Fruit fly (Drosophila melanogaster) whole organism, embryonic: Measurements from ENCODE around the gene gdl.

ENCODE experiments used
- Antp ChIP-seq: fragments of 200-800 bp; sonication (Bioruptor generic); optimal IDR thresholded peaks from 3 replicates; lab custom pipeline; 2016; ENCODE audit warnings: missing biosample characterization, missing genetic modification characterization
- B-H2 ChIP-seq: fragments of 200-800 bp; sonication (Bioruptor generic); optimal IDR thresholded peaks from 2 replicates; lab custom pipeline; 2018; ENCODE audit warnings: missing biosample characterization, mild to moderate bottlenecking, missing genetic modification characterization
- CG10274 ChIP-seq: fragments of 200-800 bp; sonication (Bioruptor generic); optimal IDR thresholded peaks from 3 replicates; lab custom pipeline; 2017; ENCODE audit warnings: missing biosample characterization, mild to moderate bottlenecking, missing genetic modification characterization
- CG10366 ChIP-seq: fragments of 200-800 bp; sonication (Bioruptor generic); IDR thresholded peaks from 2 replicates; pipeline ENCODE4 v1.3.6; 2022; ENCODE audit warnings: missing biosample characterization, missing genetic modification characterization
- CG10654 ChIP-seq: fragments of 200-800 bp; sonication (Bioruptor generic); optimal IDR thresholded peaks from 2 replicates; lab custom pipeline; 2016; ENCODE audit warnings: missing biosample characterization, missing genetic modification characterization
- CG12236 ChIP-seq: fragments of 200-800 bp; sonication (Bioruptor generic); optimal IDR thresholded peaks from 2 replicates; lab custom pipeline; 2016; ENCODE audit warnings: missing biosample characterization, missing genetic modification characterization
- CG12744 ChIP-seq: fragments of 200-800 bp; sonication (Bioruptor generic); optimal IDR thresholded peaks from 2 replicates; lab custom pipeline; 2016; ENCODE audit warnings: missing biosample characterization, missing genetic modification characterization
- CG14014 ChIP-seq: fragments of 200-800 bp; sonication (Bioruptor generic); IDR thresholded peaks from 2 replicates; pipeline ENCODE4 v1.3.6; 2022; ENCODE audit warnings: missing biosample characterization, missing genetic modification characterization
- CG1529 ChIP-seq: fragments of 200-800 bp; sonication (Bioruptor generic); optimal IDR thresholded peaks from 3 replicates; lab custom pipeline; 2018; ENCODE audit warnings: missing biosample characterization, missing genetic modification characterization
- CG17829 ChIP-seq: fragments of 200-800 bp; optimal IDR thresholded peaks from 2 replicates; lab custom pipeline; 2019; ENCODE audit warnings: missing biosample characterization, mild to moderate bottlenecking, missing genetic modification characterization, moderate library complexity
- CG2199 ChIP-seq: fragments of 200-800 bp; sonication (Bioruptor generic); IDR thresholded peaks from 3 replicates; pipeline ENCODE4 v1.3.6; 2022; ENCODE audit warnings: missing biosample characterization, missing genetic modification characterization
- CG32772 ChIP-seq: fragments of 200-800 bp; sonication (Bioruptor generic); IDR thresholded peaks from 2 replicates; pipeline ENCODE4 v1.3.6; 2022; ENCODE audit warnings: missing biosample characterization, missing genetic modification characterization
- CG3995 ChIP-seq: fragments of 200-800 bp; sonication (Bioruptor generic); optimal IDR thresholded peaks from 3 replicates; lab custom pipeline; 2016; ENCODE audit warnings: missing biosample characterization, missing genetic modification characterization
- CG4404 ChIP-seq: fragments of 200-800 bp; sonication (Bioruptor generic); IDR thresholded peaks from 2 replicates; pipeline ENCODE4 v1.3.6; 2022; ENCODE audit warnings: missing biosample characterization, missing genetic modification characterization
- CG4820 ChIP-seq: fragments of 200-800 bp; sonication (Bioruptor generic); optimal IDR thresholded peaks from 3 replicates; lab custom pipeline; 2016; ENCODE audit warnings: missing biosample characterization, missing genetic modification characterization
- CG6791 ChIP-seq: fragments of 200-800 bp; sonication (Bioruptor generic); IDR thresholded peaks from 3 replicates; pipeline ENCODE4 v1.3.6; 2022; ENCODE audit warnings: missing biosample characterization, missing genetic modification characterization; ENCODE audit not compliant: partially characterized antibody
- CG7271 ChIP-seq: fragments of 200-800 bp; sonication (Bioruptor generic); optimal IDR thresholded peaks from 2 replicates; lab custom pipeline; 2018; ENCODE audit warnings: missing biosample characterization, mild to moderate bottlenecking, missing genetic modification characterization, moderate library complexity
- CG8765 ChIP-seq: fragments of 200-800 bp; sonication (Bioruptor generic); IDR thresholded peaks from 2 replicates; pipeline ENCODE4 v1.3.6; 2022; ENCODE audit warnings: missing biosample characterization, missing genetic modification characterization
- CG8924 ChIP-seq: fragments of 200-800 bp; optimal IDR thresholded peaks from 3 replicates; lab custom pipeline; 2019; ENCODE audit warnings: missing biosample characterization, mild to moderate bottlenecking, missing genetic modification characterization, moderate library complexity
- CG9609 ChIP-seq: fragments of 200-800 bp; sonication (Bioruptor generic); optimal IDR thresholded peaks from 3 replicates; lab custom pipeline; 2016; ENCODE audit warnings: missing biosample characterization, missing genetic modification characterization
- CG9817 ChIP-seq: fragments of 200-800 bp; sonication (Bioruptor generic); optimal IDR thresholded peaks from 2 replicates; lab custom pipeline; 2018; ENCODE audit warnings: missing biosample characterization, mild to moderate bottlenecking, missing genetic modification characterization, moderate library complexity
- HHEX ChIP-seq: fragments of 200-800 bp; sonication (Bioruptor generic); optimal IDR thresholded peaks from 3 replicates; lab custom pipeline; 2017; ENCODE audit warnings: missing biosample characterization, mild to moderate bottlenecking, missing genetic modification characterization, missing genetic modification reagents
- HLH3B ChIP-seq: fragments of 200-800 bp; sonication (Bioruptor generic); IDR thresholded peaks from 2 replicates; pipeline ENCODE4 v1.3.6; 2022; ENCODE audit warnings: missing biosample characterization, missing genetic modification characterization
- MBD-R2 ChIP-seq: fragments of 200-800 bp; sonication (Bioruptor generic); IDR thresholded peaks from 2 replicates; pipeline ENCODE4 v1.3.6; 2022; ENCODE audit warnings: missing biosample characterization, missing genetic modification characterization
- Nf-YA ChIP-seq: fragments of 200-800 bp; sonication (Bioruptor generic); IDR thresholded peaks from 2 replicates; pipeline ENCODE4 v1.3.6; 2022; ENCODE audit warnings: missing biosample characterization, missing genetic modification characterization
- Oaz ChIP-seq: fragments of 200-800 bp; sonication (Bioruptor generic); IDR thresholded peaks from 2 replicates; pipeline ENCODE4 v1.3.6; 2022; ENCODE audit warnings: missing biosample characterization, missing genetic modification characterization
- Rfx ChIP-seq: fragments of 200-800 bp; sonication (Bioruptor generic); IDR thresholded peaks from 2 replicates; pipeline ENCODE4 v1.3.6; 2022; ENCODE audit warnings: missing biosample characterization, missing genetic modification characterization
- Side ChIP-seq: fragments of 200-800 bp; sonication (Bioruptor generic); optimal IDR thresholded peaks from 2 replicates; lab custom pipeline; 2016; ENCODE audit warnings: missing biosample characterization, missing genetic modification characterization
- Six4 ChIP-seq: fragments of 200-800 bp; sonication (Bioruptor generic); optimal IDR thresholded peaks from 2 replicates; lab custom pipeline; 2016; ENCODE audit warnings: missing biosample characterization, missing genetic modification characterization
- Ssrp ChIP-seq: fragments of 200-800 bp; sonication (Bioruptor generic); optimal IDR thresholded peaks from 2 replicates; lab custom pipeline; 2018; ENCODE audit warnings: missing biosample characterization, mild to moderate bottlenecking, missing genetic modification characterization, moderate library complexity
- ase ChIP-seq: fragments of 200-800 bp; sonication (Bioruptor generic); IDR thresholded peaks from 3 replicates; pipeline ENCODE4 v1.3.6; 2022; ENCODE audit warnings: missing biosample characterization, missing genetic modification characterization
- cg ChIP-seq: fragments of 200-800 bp; sonication (Bioruptor generic); optimal IDR thresholded peaks from 3 replicates; lab custom pipeline; 2019; ENCODE audit warnings: missing biosample characterization, mild to moderate bottlenecking, missing genetic modification characterization, moderate library complexity
- corto ChIP-seq: fragments of 200-800 bp; sonication (Bioruptor generic); optimal IDR thresholded peaks from 2 replicates; lab custom pipeline; 2016; ENCODE audit warnings: missing biosample characterization, mild to moderate bottlenecking, missing genetic modification characterization, moderate library complexity
- da ChIP-seq: fragments of 200-800 bp; sonication (Bioruptor generic); optimal IDR thresholded peaks from 2 replicates; lab custom pipeline; 2016; ENCODE audit warnings: missing biosample characterization, missing genetic modification characterization
- gsb-n ChIP-seq: fragments of 200-800 bp; sonication (Bioruptor generic); optimal IDR thresholded peaks from 3 replicates; lab custom pipeline; 2018; ENCODE audit warnings: missing biosample characterization, mild to moderate bottlenecking, missing genetic modification characterization
- hkb ChIP-seq, 2 experiments: fragments of 200-800 bp in 1 of 2; fragments of >200 bp in 1 of 2; sonication (Bioruptor generic) in 1 of 2; IDR thresholded peaks in 1 of 2; optimal IDR thresholded peaks in 1 of 2; 2 replicates each; pipeline versions ENCODE4 v1.3.6 to Lab custom; 2017 to 2022; ENCODE audit warnings: missing biosample characterization in 1 of 2, missing genetic modification characterization in 1 of 2
- ind ChIP-seq: fragments of 200-800 bp; sonication (Bioruptor generic); optimal IDR thresholded peaks from 3 replicates; lab custom pipeline; 2016; ENCODE audit warnings: missing biosample characterization, missing genetic modification characterization
- kni ChIP-seq: fragments of 200-800 bp; sonication (Bioruptor generic); optimal IDR thresholded peaks from 3 replicates; lab custom pipeline; 2017; ENCODE audit warnings: mild to moderate bottlenecking, missing biosample characterization, missing genetic modification reagents, missing genetic modification characterization
- lmd ChIP-seq: fragments of 200-800 bp; sonication (Bioruptor generic); IDR thresholded peaks from 2 replicates; pipeline ENCODE4 v1.3.6; 2022; ENCODE audit warnings: missing biosample characterization, missing genetic modification characterization
- mirr ChIP-seq: fragments of 200-800 bp; sonication (Bioruptor generic); optimal IDR thresholded peaks from 3 replicates; lab custom pipeline; 2018; ENCODE audit warnings: missing biosample characterization, mild to moderate bottlenecking, missing genetic modification characterization
- run ChIP-seq: fragments of 200-800 bp; sonication (Bioruptor generic); optimal IDR thresholded peaks from 3 replicates; lab custom pipeline; 2018; ENCODE audit warnings: missing biosample characterization, mild to moderate bottlenecking, missing genetic modification characterization
- sd ChIP-seq: fragments of 200-800 bp; sonication (Bioruptor generic); optimal IDR thresholded peaks from 3 replicates; lab custom pipeline; 2018; ENCODE audit warnings: missing biosample characterization, mild to moderate bottlenecking, missing genetic modification characterization, moderate library complexity
- sens ChIP-seq: fragments of 200-800 bp; sonication (Bioruptor generic); peaks from one replicate; lab custom pipeline; 2016; ENCODE audit warnings: missing biosample characterization, missing genetic modification characterization
- sim ChIP-seq: fragments of 200-800 bp; sonication (Bioruptor generic); IDR thresholded peaks from 2 replicates; pipeline ENCODE4 v1.3.6; 2022; ENCODE audit warnings: missing biosample characterization, missing genetic modification characterization
- sisA ChIP-seq: fragments of 200-800 bp; sonication (Bioruptor generic); IDR thresholded peaks from 2 replicates; pipeline ENCODE4 v1.3.6; 2022; ENCODE audit warnings: missing biosample characterization, missing genetic modification characterization
- slbo ChIP-seq: fragments of 200-800 bp; sonication (Bioruptor generic); IDR thresholded peaks from 2 replicates; pipeline ENCODE4 v1.3.6; 2022; ENCODE audit warnings: missing biosample characterization, missing genetic modification characterization
- ssp ChIP-seq: fragments of 200-800 bp; sonication (Bioruptor generic); IDR thresholded peaks from 2 replicates; pipeline ENCODE4 v1.3.6; 2022; ENCODE audit warnings: missing biosample characterization, missing genetic modification characterization
- trem ChIP-seq: fragments of 200-800 bp; optimal IDR thresholded peaks from 3 replicates; lab custom pipeline; 2019; ENCODE audit warnings: missing biosample characterization, mild to moderate bottlenecking, missing genetic modification characterization, moderate library complexity

The gdl gene

DNA sequence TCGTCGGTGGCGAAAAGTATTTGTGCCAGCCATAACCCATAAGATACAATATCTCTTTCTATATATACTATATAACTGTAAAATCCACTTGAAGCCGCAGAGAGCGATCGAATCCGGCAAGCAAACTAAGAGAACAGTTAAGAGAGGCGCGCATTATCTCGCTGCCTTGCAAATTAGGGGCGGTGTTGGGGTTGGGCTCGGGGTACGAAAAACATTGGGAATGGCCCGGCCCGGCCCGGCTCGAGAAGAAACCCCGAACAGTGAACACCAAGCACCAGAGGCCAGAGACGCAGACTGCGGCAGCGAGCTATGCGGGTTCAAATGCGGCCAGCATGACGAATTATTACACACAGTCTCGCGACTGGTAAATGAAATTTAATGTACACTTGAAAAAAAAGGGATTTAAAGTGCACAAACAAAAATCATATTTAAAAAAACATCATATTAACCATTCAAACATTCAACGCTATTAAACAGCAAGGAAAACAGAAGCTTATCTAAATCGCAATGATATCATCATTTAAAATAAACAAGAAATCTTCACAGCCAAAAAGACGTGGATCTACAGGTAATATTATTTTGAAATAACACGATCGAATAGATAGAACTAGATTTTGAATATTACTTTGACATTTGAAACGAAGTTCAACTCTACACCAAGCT, 23.3 kb downstream of the gdl start (continued):
- TF ChIP-seq MBD-R2 (GFP tag; lab: Robert Waterston, UW) (peak; percentile 16; the same call in 1 of the 2 replicates), CG17829 (peak; percentile 14), CG8765 (GFP tag; lab: Robert Waterston, UW) (peak; percentile 35; the same call in 1 of the 2 replicates), kni (GFP tag; lab: Kevin White, UChicago) (peak; percentile 27), cg (no peak), Rfx (GFP tag; lab: Robert Waterston, UW) (peak; percentile 23; the same call in 1 of the 2 replicates), gsb-n (tag; lab: Kevin White, UChicago) (peak; percentile 73), sim (GFP tag; lab: Robert Waterston, UW) (peak; percentile 29; the same call in 1 of the 2 replicates), CG10366 (GFP tag; lab: Robert Waterston, UW) (peak; percentile 35; the same call in 1 of the 2 replicates), CG4820 (GFP tag; lab: Kevin White, UChicago) (peak; percentile 44), Side (GFP tag; lab: Kevin White, UChicago) (peak; percentile 33), CG9817 (peak; percentile 20), CG12744 (GFP tag; lab: Kevin White, UChicago) (no peak), Oaz (GFP tag; lab: Robert Waterston, UW) (0 out of 2 replicates have a peak, but pooled peaks have one; percentile 15), CG8924 (peak; percentile 17), trem (tag; lab: Kevin White, UChicago) (peak; percentile 43), CG9609 (GFP tag; lab: Kevin White, UChicago) (no peak), da (GFP tag; lab: Kevin White, UChicago) (no peak), Nf-YA (GFP tag; lab: Robert Waterston, UW) (peak; percentile 53; the same call in 1 of the 2 replicates), slbo (GFP tag; lab: Robert Waterston, UW) (peak; percentile 63), CG7271 (tag; lab: Kevin White, UChicago) (no peak), hkb (optimal IDR thresholded peaks at IDR 0.05; lab: Kevin White, UChicago) (no peak), hkb (GFP tag; IDR thresholded peaks at IDR 0.05; lab: Robert Waterston, UW) (peak; percentile 15; the same call in 1 of the 2 replicates), ase (GFP tag; lab: Robert Waterston, UW) (0 out of 3 replicates have a peak, but pooled peaks have one; percentile 26), sd (peak; percentile 18), sisA (GFP tag; lab: Robert Waterston, UW) (peak; percentile 42), CG14014 (peak; percentile 59; the same call in 1 of the 2 replicates), Six4 (GFP tag; lab: Kevin White, UChicago) (peak; percentile 44), ind (GFP tag; lab: Kevin White, UChicago) (peak; percentile 52), Antp (GFP tag; lab: Kevin White, UChicago) (peak; percentile 27), sens (peak; percentile 84), CG10654 (GFP tag; lab: Kevin White, UChicago) (peak; percentile 15), CG2199 (GFP tag; lab: Robert Waterston, UW) (peak; percentile 91), CG4404 (GFP tag; lab: Robert Waterston, UW) (peak; percentile 24; the same call in 1 of the 2 replicates), CG10274 (peak; percentile 6)

- no peak for TF ChIP-seq B-H2
- no peak for TF ChIP-seq CG6791 (GFP tag; lab: Robert Waterston, UW)
- no peak for TF ChIP-seq Nf-YA (GFP tag; lab: Robert Waterston, UW)
- TF ChIP-seq CG3995 (GFP tag; lab: Kevin White, UChicago) = peak; percentile 23
- TF ChIP-seq Ssrp (tag; lab: Kevin White, UChicago) = peak; percentile 40
- no peak for TF ChIP-seq run (tag; lab: Kevin White, UChicago)
- TF ChIP-seq mirr (GFP tag; lab: Kevin White, UChicago) = no peak
- peak; percentile 43 for TF ChIP-seq CG8924
- TF ChIP-seq HHEX (GFP tag; lab: Kevin White, UChicago) = peak; percentile 40
- TF ChIP-seq CG1529 = peak; percentile 3
- peak; percentile 57 for TF ChIP-seq HLH3B (GFP tag; lab: Robert Waterston, UW)
- peak; percentile 3 for TF ChIP-seq corto (GFP tag; lab: Kevin White, UChicago)
- peak; percentile 16; the same call in 1 of the 2 replicates for TF ChIP-seq sisA (GFP tag; lab: Robert Waterston, UW)
- TF ChIP-seq lmd = peak; percentile 16; the same call in 1 of the 2 replicates
- TF ChIP-seq CG12236 (GFP tag; lab: Kevin White, UChicago) = peak; percentile 35
- TF ChIP-seq CG32772 (GFP tag; lab: Robert Waterston, UW) = 0 out of 2 replicates have a peak, but pooled peaks have one; percentile 4
- TF ChIP-seq ssp (GFP tag; lab: Robert Waterston, UW) = no peak
Measured at dm6 chr3L:15533402-15534129, 24.3 kb downstream of the gdl start.
